Worm (Caenorhabditis elegans) whole organism, L2 larva: Measurements from ENCODE around the gene ptr-1.

Source experiments
- C34F6.9 ChIP-seq: fragments of 150-350 bp; optimal IDR thresholded peaks from 2 replicates; lab custom pipeline; 2014; ENCODE audit warnings: missing biosample characterization, missing genetic modification characterization
- F13H6.1 ChIP-seq: sonication (generic microtip); optimal IDR thresholded peaks from 2 replicates; lab custom pipeline; 2016; ENCODE audit warnings: missing genetic modification characterization, missing compliant biosample characterization
- R02D3.7 ChIP-seq: fragments of 150-350 bp; optimal IDR thresholded peaks from 2 replicates; lab custom pipeline; 2014; ENCODE audit warnings: missing biosample characterization, missing genetic modification characterization
- Y55F3AM.14 ChIP-seq: fragments of 200-800 bp; sonication (Bioruptor generic); optimal IDR thresholded peaks from 2 replicates; lab custom pipeline; 2018; ENCODE audit warnings: mild to moderate bottlenecking, missing genetic modification characterization, missing compliant biosample characterization
- ZK546.5 ChIP-seq: sonication (generic microtip); optimal IDR thresholded peaks from 2 replicates; lab custom pipeline; 2017; ENCODE audit warnings: missing biosample characterization, missing genetic modification characterization
- alr-1 ChIP-seq: fragments of 150-350 bp; optimal IDR thresholded peaks from 2 replicates; lab custom pipeline; 2014; ENCODE audit warnings: missing biosample characterization, missing genetic modification characterization
- aly-2 ChIP-seq: fragments of 150-350 bp; optimal IDR thresholded peaks from 2 replicates; lab custom pipeline; 2014; ENCODE audit warnings: missing biosample characterization, missing genetic modification characterization
- ama-1 ChIP-seq: fragments of 150-350 bp; optimal IDR thresholded peaks from 2 replicates; lab custom pipeline; 2018; ENCODE audit warnings: inconsistent platforms
- blmp-1 ChIP-seq: sonication (generic microtip); optimal IDR thresholded peaks from 2 replicates; lab custom pipeline; 2017; ENCODE audit warnings: missing genetic modification characterization, mild to moderate bottlenecking, missing compliant biosample characterization, antibody characterized with exemption, moderate library complexity; ENCODE audit not compliant: insufficient read depth
- ceh-16 ChIP-seq: fragments of 150-350 bp; optimal IDR thresholded peaks from 2 replicates; lab custom pipeline; 2014; ENCODE audit warnings: missing biosample characterization, missing genetic modification characterization
- ceh-82 ChIP-seq: fragments of 150-350 bp; optimal IDR thresholded peaks from 2 replicates; lab custom pipeline; 2014; ENCODE audit warnings: missing biosample characterization, missing genetic modification characterization
- crh-2 ChIP-seq: sonication (generic microtip); optimal IDR thresholded peaks from 2 replicates; lab custom pipeline; 2017; ENCODE audit warnings: missing biosample characterization, missing genetic modification characterization
- dmd-4 ChIP-seq: sonication (generic microtip); optimal IDR thresholded peaks from 2 replicates; lab custom pipeline; 2017; ENCODE audit warnings: missing biosample characterization, missing genetic modification characterization
- egl-27 ChIP-seq: sonication (generic microtip); optimal IDR thresholded peaks from 3 replicates; lab custom pipeline; 2017; ENCODE audit warnings: missing biosample characterization, missing genetic modification reagents, missing genetic modification characterization
- elt-1 ChIP-seq: fragments of 150-350 bp; optimal IDR thresholded peaks from 2 replicates; lab custom pipeline; 2014; ENCODE audit warnings: missing biosample characterization, missing genetic modification characterization
- elt-3 ChIP-seq: sonication (generic microtip); optimal IDR thresholded peaks from 2 replicates; lab custom pipeline; 2017; ENCODE audit warnings: missing biosample characterization, missing genetic modification characterization
- fos-1 ChIP-seq: fragments of 150-350 bp; optimal IDR thresholded peaks from 2 replicates; lab custom pipeline; 2014; ENCODE audit warnings: missing biosample characterization, missing genetic modification characterization
- gmeb-1 ChIP-seq: fragments of 150-350 bp; optimal IDR thresholded peaks from 2 replicates; lab custom pipeline; 2014; ENCODE audit warnings: missing biosample characterization, missing genetic modification characterization
- lin-11 ChIP-seq: fragments of 150-350 bp; sonication (generic microtip); optimal IDR thresholded peaks from 2 replicates; lab custom pipeline; 2014; ENCODE audit warnings: missing biosample characterization, missing genetic modification characterization, inconsistent platforms, mixed read lengths
- lin-13 ChIP-seq: fragments of 150-350 bp; optimal IDR thresholded peaks from 2 replicates; lab custom pipeline; 2014; ENCODE audit warnings: missing biosample characterization, missing genetic modification reagents, missing genetic modification characterization
- lin-39 ChIP-seq: fragments of 150-350 bp; optimal IDR thresholded peaks from 2 replicates; lab custom pipeline; 2014; ENCODE audit warnings: missing biosample characterization, missing genetic modification reagents, missing genetic modification characterization
- lsy-2 ChIP-seq, 2 experiments: fragments of 150-350 bp in 1 of 2; sonication (generic microtip) in 1 of 2; optimal IDR thresholded peaks; 2 replicates each; lab custom pipeline; 2014 to 2017; ENCODE audit warnings: missing biosample characterization in 2 of 2, missing genetic modification characterization in 2 of 2
- mab-5 ChIP-seq: fragments of 150-350 bp; optimal IDR thresholded peaks from 2 replicates; lab custom pipeline; 2014; ENCODE audit warnings: missing biosample characterization, missing genetic modification characterization
- mbf-1 ChIP-seq: sonication (generic microtip); optimal IDR thresholded peaks from 2 replicates; lab custom pipeline; 2017; ENCODE audit warnings: missing biosample characterization, missing genetic modification characterization
- mdl-1 ChIP-seq, 2 experiments: fragments of 150-350 bp in 1 of 2; sonication (generic microtip) in 1 of 2; optimal IDR thresholded peaks; 2 replicates each; lab custom pipeline; 2017; ENCODE audit warnings: missing biosample characterization in 2 of 2, missing genetic modification characterization in 2 of 2
- nhr-10 ChIP-seq: sonication (generic microtip); optimal IDR thresholded peaks from 2 replicates; lab custom pipeline; 2017; ENCODE audit warnings: missing biosample characterization, missing genetic modification characterization
- nhr-11 ChIP-seq: fragments of 150-350 bp; optimal IDR thresholded peaks from 2 replicates; lab custom pipeline; 2014; ENCODE audit warnings: missing biosample characterization, missing genetic modification characterization
- nhr-12 ChIP-seq: fragments of 150-350 bp; optimal IDR thresholded peaks from 2 replicates; lab custom pipeline; 2014; ENCODE audit warnings: missing biosample characterization, missing genetic modification characterization
- nhr-129 ChIP-seq: fragments of 150-350 bp; optimal IDR thresholded peaks from 2 replicates; lab custom pipeline; 2014; ENCODE audit warnings: missing biosample characterization, missing genetic modification characterization
- nhr-21 ChIP-seq: fragments of 150-350 bp; optimal IDR thresholded peaks from 2 replicates; lab custom pipeline; 2014; ENCODE audit warnings: missing biosample characterization, missing genetic modification characterization
- nhr-23 ChIP-seq: fragments of 150-350 bp; optimal IDR thresholded peaks from 2 replicates; lab custom pipeline; 2014; ENCODE audit warnings: missing biosample characterization, missing genetic modification reagents, missing genetic modification characterization
- nhr-237 ChIP-seq: fragments of 150-350 bp; optimal IDR thresholded peaks from 2 replicates; lab custom pipeline; 2014; ENCODE audit warnings: missing biosample characterization, missing genetic modification characterization
- nhr-25 ChIP-seq: fragments of 150-350 bp; sonication (generic microtip); optimal IDR thresholded peaks from 3 replicates; lab custom pipeline; 2014; ENCODE audit warnings: missing biosample characterization, missing genetic modification characterization
- nhr-6 ChIP-seq: fragments of 150-350 bp; optimal IDR thresholded peaks from 2 replicates; lab custom pipeline; 2014; ENCODE audit warnings: missing biosample characterization, missing genetic modification characterization
- nhr-77 ChIP-seq: fragments of 150-350 bp; optimal IDR thresholded peaks from 2 replicates; lab custom pipeline; 2014; ENCODE audit warnings: missing biosample characterization, missing genetic modification characterization
- peb-1 ChIP-seq: fragments of 150-350 bp; optimal IDR thresholded peaks from 2 replicates; lab custom pipeline; 2014; ENCODE audit warnings: missing biosample characterization, missing genetic modification characterization
- sem-4 ChIP-seq: fragments of 150-350 bp; optimal IDR thresholded peaks from 2 replicates; lab custom pipeline; 2014; ENCODE audit warnings: missing biosample characterization, missing genetic modification reagents, missing genetic modification characterization
- skn-1 ChIP-seq: sonication (generic microtip); optimal IDR thresholded peaks from 2 replicates; lab custom pipeline; 2017; ENCODE audit warnings: missing biosample characterization, missing genetic modification characterization
- sma-3 ChIP-seq: sonication (generic microtip); optimal IDR thresholded peaks from 2 replicates; lab custom pipeline; 2016; ENCODE audit warnings: missing genetic modification reagents, missing genetic modification characterization, missing compliant biosample characterization
- sma-9 ChIP-seq, 2 experiments: fragments of 150-350 bp in 1 of 2; sonication (generic microtip) in 1 of 2; optimal IDR thresholded peaks; 2 replicates each; lab custom pipeline; 2014 to 2016; ENCODE audit warnings: missing genetic modification characterization in 2 of 2, mild to moderate bottlenecking in 1 of 2, missing biosample characterization in 1 of 2, missing compliant biosample characterization in 1 of 2, missing genetic modification reagents in 1 of 2, moderate library complexity in 1 of 2
- snpc-4 ChIP-seq: fragments of 150-350 bp; optimal IDR thresholded peaks from 2 replicates; lab custom pipeline; 2014; ENCODE audit warnings: missing biosample characterization, missing genetic modification characterization
- unc-39 ChIP-seq: fragments of 150-350 bp; optimal IDR thresholded peaks from 2 replicates; lab custom pipeline; 2014; ENCODE audit warnings: missing biosample characterization, missing genetic modification characterization
- unc-55 ChIP-seq: fragments of 150-350 bp; sonication (generic microtip); optimal IDR thresholded peaks from 3 replicates; lab custom pipeline; 2014; ENCODE audit warnings: missing biosample characterization, missing genetic modification reagents, missing genetic modification characterization
- unc-62 ChIP-seq: fragments of 150-350 bp; optimal IDR thresholded peaks from 2 replicates; lab custom pipeline; 2014; ENCODE audit warnings: missing biosample characterization, missing genetic modification reagents, missing genetic modification characterization
- zag-1 ChIP-seq: fragments of 150-350 bp; optimal IDR thresholded peaks from 2 replicates; lab custom pipeline; 2014; ENCODE audit warnings: missing biosample characterization, missing genetic modification characterization
- ztf-1 ChIP-seq: fragments of 200-800 bp; sonication (Bioruptor generic); conservative IDR thresholded peaks from 2 replicates; pipeline ENCODE4 v1.3.6; 2022; ENCODE audit warnings: missing genetic modification characterization, missing compliant biosample characterization
- ztf-11 ChIP-seq: sonication (generic microtip); optimal IDR thresholded peaks from 2 replicates; lab custom pipeline; 2017; ENCODE audit warnings: missing biosample characterization, missing genetic modification characterization
- ztf-4 ChIP-seq: fragments of 150-350 bp; optimal IDR thresholded peaks from 2 replicates; lab custom pipeline; 2014; ENCODE audit warnings: missing biosample characterization, missing genetic modification characterization

Gene ptr-1

ce11 chrV:9222819-9223218 lies 41.3 kb upstream of the ptr-1 start:
- TF ChIP-seq fos-1 (no peak), ZK546.5 (no peak), sem-4 (tag; lab: Kevin White, UChicago) (no peak), nhr-77 (tag; lab: Kevin White, UChicago) (no peak), sma-3 (no peak), nhr-129 (no peak)

- TF ChIP-seq nhr-77 (tag; lab: Kevin White, UChicago) = no peak
- no peak for TF ChIP-seq gmeb-1 (tag; lab: Kevin White, UChicago)
- TF ChIP-seq sem-4 (tag; lab: Kevin White, UChicago) = no peak
- no peak for TF ChIP-seq alr-1 (tag; lab: Kevin White, UChicago)
- no peak for TF ChIP-seq dmd-4 (tag; lab: Kevin White, UChicago)
- TF ChIP-seq mdl-1 (tag; optimal IDR thresholded peaks at IDR 0.05; lab: Kevin White, UChicago) = no peak
- TF ChIP-seq nhr-6 (tag; lab: Kevin White, UChicago) = no peak
- no peak for TF ChIP-seq nhr-25 (tag; lab: Kevin White, UChicago)
- no peak for TF ChIP-seq R02D3.7 (tag; lab: Kevin White, UChicago)
These were observed 40.0 kb upstream of the ptr-1 start, which contains the start of gene grd-6 for ce11 chrV:9221566-9221965. Gene grd-6, plus strand, starts transcription at chrV:9221866.

- no peak for TF ChIP-seq unc-62
- no peak for TF ChIP-seq sma-3
- TF ChIP-seq nhr-237 (tag; lab: Kevin White, UChicago) = no peak
- no peak for TF ChIP-seq sem-4 (tag; lab: Kevin White, UChicago)
- peak; percentile 49 for TF ChIP-seq nhr-129
- TF ChIP-seq lin-13 (GFP tag; lab: Kevin White, UChicago) = peak; percentile 50
- TF ChIP-seq aly-2 = no peak
- TF ChIP-seq dmd-4 (tag; lab: Kevin White, UChicago) = no peak
- no peak for TF ChIP-seq nhr-25 (tag; lab: Kevin White, UChicago)
- TF ChIP-seq nhr-6 (tag; lab: Kevin White, UChicago) = no peak
- TF ChIP-seq fos-1 = peak; percentile 34
- no peak for TF ChIP-seq nhr-77 (tag; lab: Kevin White, UChicago)
- TF ChIP-seq ceh-16 (tag; lab: Kevin White, UChicago) = no peak
- no peak for TF ChIP-seq ztf-1
- no peak for TF ChIP-seq nhr-10
- no peak for TF ChIP-seq blmp-1
- TF ChIP-seq mab-5 (tag; lab: Kevin White, UChicago) = no peak
- TF ChIP-seq R02D3.7 (tag; lab: Kevin White, UChicago) = no peak
- no peak for TF ChIP-seq ceh-82 (tag; lab: Kevin White, UChicago)
- no peak for TF ChIP-seq ztf-11 (tag; lab: Kevin White, UChicago)
- no peak for TF ChIP-seq unc-39 (tag; lab: Kevin White, UChicago)
- TF ChIP-seq zag-1 (tag; lab: Kevin White, UChicago) = no peak
- TF ChIP-seq alr-1 (tag; lab: Kevin White, UChicago) = no peak
- TF ChIP-seq C34F6.9 = peak; percentile 59
- TF ChIP-seq Y55F3AM.14 = no peak
- peak; percentile 85 for TF ChIP-seq gmeb-1 (tag; lab: Kevin White, UChicago)
- no peak for TF ChIP-seq nhr-11
- TF ChIP-seq lsy-2 (tag; optimal IDR thresholded peaks at IDR 0.05; lab: Kevin White, UChicago) = peak in 1 of 2 experiments; percentile 63
- no peak for TF ChIP-seq nhr-21 (tag; lab: Kevin White, UChicago)
- no peak for TF ChIP-seq ztf-4 (tag; lab: Kevin White, UChicago)
- TF ChIP-seq nhr-12 = no peak
- TF ChIP-seq sma-9 (GFP tag; optimal IDR thresholded peaks at IDR 0.05; lab: Kevin White, UChicago) = peak; percentile 58
- TF ChIP-seq sma-9 (tag; optimal IDR thresholded peaks at IDR 0.05; lab: Kevin White, UChicago) = no peak
- TF ChIP-seq ama-1 (lab: Kevin White, UChicago) = no peak
- no peak for TF ChIP-seq lin-39
- TF ChIP-seq egl-27 (tag; lab: Kevin White, UChicago) = no peak
- TF ChIP-seq mbf-1 (tag; lab: Kevin White, UChicago) = no peak
- TF ChIP-seq elt-1 (tag; lab: Kevin White, UChicago) = no peak
- TF ChIP-seq elt-3 (tag; lab: Kevin White, UChicago) = no peak
- TF ChIP-seq crh-2 (tag; lab: Kevin White, UChicago) = peak; percentile 57
- no peak for TF ChIP-seq snpc-4 (tag; lab: Kevin White, UChicago)
- peak; percentile 23 for TF ChIP-seq F13H6.1 (tag; lab: Kevin White, UChicago)
- no peak for TF ChIP-seq skn-1 (tag; lab: Kevin White, UChicago)
- no peak for TF ChIP-seq mdl-1 (tag; optimal IDR thresholded peaks at IDR 0.05; lab: Kevin White, UChicago)
- TF ChIP-seq nhr-23 (tag; lab: Kevin White, UChicago) = no peak
- no peak for TF ChIP-seq ZK546.5
- TF ChIP-seq lin-11 (tag; lab: Kevin White, UChicago) = peak; percentile 22
- peak; percentile 79 for TF ChIP-seq unc-55 (GFP tag; lab: Kevin White, UChicago)
- TF ChIP-seq peb-1 (tag; lab: Kevin White, UChicago) = no peak
These were observed 38.9 kb upstream of the ptr-1 start for ce11 chrV:9220444-9220843.
